ENCODE assay signal across 5 fruit fly cellular contexts in genomic region chr3R:21111964-21112740, dm6.
A peak's percentile ranks its signal among the peaks of the same experiment; 100 is the strongest.
TF ChIP-seq lines count a peak whose summit lies in the region.

No protein-coding gene starts in this region.

- TF ChIP-seq CTCF in whole organism, embryonic (GFP tag; optimal IDR thresholded peaks at IDR 0.05; lab: Kevin White, UChicago) = peak; percentile 15

TF ChIP-seq in whole organism, adult, 20 proteins besides CTCF, POLR2A, EP300 and RAD21:
- TF ChIP-seq pad (GFP tag; optimal IDR thresholded peaks at IDR 0.05; lab: Kevin White, UChicago) (peak; percentile 91), tj (GFP tag; optimal IDR thresholded peaks at IDR 0.05; lab: Kevin White, UChicago) (peak; percentile 8), cic (GFP tag; optimal IDR thresholded peaks at IDR 0.05; lab: Kevin White, UChicago) (peak; percentile 62), Mnt (GFP tag; optimal IDR thresholded peaks at IDR 0.05; lab: Kevin White, UChicago) (peak; percentile 17), CG11617 (GFP tag; optimal IDR thresholded peaks at IDR 0.05; lab: Kevin White, UChicago) (no peak), CG12768 (GFP tag; optimal IDR thresholded peaks at IDR 0.05; lab: Kevin White, UChicago) (peak; percentile 64), Hr96 (GFP tag; optimal IDR thresholded peaks at IDR 0.05; lab: Kevin White, UChicago) (no peak), CG5204 (GFP tag; optimal IDR thresholded peaks at IDR 0.05; lab: Kevin White, UChicago) (no peak), bab1 (GFP tag; optimal IDR thresholded peaks at IDR 0.05; lab: Kevin White, UChicago) (no peak), ovo (GFP tag; optimal IDR thresholded peaks at IDR 0.05; lab: Kevin White, UChicago) (peak; percentile 21)

TF ChIP-seq in whole organism, embryonic, 481 proteins besides CTCF, POLR2A, EP300 and RAD21 (continues in another document):
- 0 out of 3 replicates have a peak, but pooled peaks have one; percentile 42 for TF ChIP-seq gce (GFP tag; IDR thresholded peaks at IDR 0.05; lab: Robert Waterston, UW)
- peak; percentile 24 for TF ChIP-seq Antp (GFP tag; optimal IDR thresholded peaks at IDR 0.05; lab: Kevin White, UChicago)
- peak in 1 of 2 experiments; percentile 25 for TF ChIP-seq dpn (GFP tag; optimal IDR thresholded peaks at IDR 0.05; lab: Kevin White, UChicago)
- no peak for TF ChIP-seq hkb (optimal IDR thresholded peaks at IDR 0.05; lab: Kevin White, UChicago)
- peak; percentile 50; the same call in 1 of the 2 replicates for TF ChIP-seq hkb (GFP tag; IDR thresholded peaks at IDR 0.05; lab: Robert Waterston, UW)
- TF ChIP-seq btn (GFP tag; optimal IDR thresholded peaks at IDR 0.05; lab: Kevin White, UChicago) = peak; percentile 7
- peak; percentile 24; the same call in 1 of the 3 replicates for TF ChIP-seq tgo (GFP tag; IDR thresholded peaks at IDR 0.05; lab: Robert Waterston, UW)
- TF ChIP-seq CG5180 (GFP tag; optimal IDR thresholded peaks at IDR 0.05; lab: Kevin White, UChicago) = peak; percentile 27
- TF ChIP-seq br (optimal IDR thresholded peaks at IDR 0.05; lab: Kevin White, UChicago) = no peak
- TF ChIP-seq jumu (GFP tag; optimal IDR thresholded peaks at IDR 0.05; lab: Kevin White, UChicago) = no peak
- TF ChIP-seq Ets65A (GFP tag; lab: Kevin White, UChicago) = peak; percentile 93
- peak; percentile 39 for TF ChIP-seq CG4424 (GFP tag; optimal IDR thresholded peaks at IDR 0.05; lab: Kevin White, UChicago)
- TF ChIP-seq Ssrp (tag; optimal IDR thresholded peaks at IDR 0.05; lab: Kevin White, UChicago) = peak; percentile 19
- TF ChIP-seq CG4854 (GFP tag; optimal IDR thresholded peaks at IDR 0.05; lab: Kevin White, UChicago) = no peak
- peak; percentile 24 for TF ChIP-seq unpg (GFP tag; optimal IDR thresholded peaks at IDR 0.05; lab: Kevin White, UChicago)
- peak; percentile 9 for TF ChIP-seq CG13775 (GFP tag; optimal IDR thresholded peaks at IDR 0.05; lab: Kevin White, UChicago)
- 0 out of 2 replicates have a peak, but pooled peaks have one; percentile 17 for TF ChIP-seq CG9932 (GFP tag; IDR thresholded peaks at IDR 0.05; lab: Robert Waterston, UW)
- peak; percentile 64 for TF ChIP-seq CG6254 (GFP tag; optimal IDR thresholded peaks at IDR 0.05; lab: Kevin White, UChicago)
- TF ChIP-seq Drgx (GFP tag; IDR thresholded peaks at IDR 0.05; lab: Robert Waterston, UW) = peak; percentile 19; the same call in 1 of the 2 replicates
- TF ChIP-seq vvl (GFP tag; IDR thresholded peaks at IDR 0.05; lab: Robert Waterston, UW) = no peak

TF ChIP-seq in whole organism, prepupa, 60 proteins besides CTCF, POLR2A, EP300 and RAD21 (continues in another document):
- TF ChIP-seq cyc (GFP tag; optimal IDR thresholded peaks at IDR 0.05; lab: Kevin White, UChicago) (peak; percentile 31), CG32006 (GFP tag; optimal IDR thresholded peaks at IDR 0.05; lab: Kevin White, UChicago) (peak; percentile 78), CG6854 (GFP tag; optimal IDR thresholded peaks at IDR 0.05; lab: Kevin White, UChicago) (no peak), Hr39 (GFP tag; optimal IDR thresholded peaks at IDR 0.05; lab: Kevin White, UChicago) (peak; percentile 56), achi (GFP tag; optimal IDR thresholded peaks at IDR 0.05; lab: Kevin White, UChicago) (peak; percentile 39), Sox15 (GFP tag; optimal IDR thresholded peaks at IDR 0.05; lab: Kevin White, UChicago) (peak; percentile 49), eg (GFP tag; IDR thresholded peaks at IDR 0.05; lab: Robert Waterston, UW) (no peak; the same call in 2 of the 3 replicates), CG10631 (GFP tag; optimal IDR thresholded peaks at IDR 0.05; lab: Kevin White, UChicago) (no peak), CG8632 (GFP tag; optimal IDR thresholded peaks at IDR 0.05; lab: Kevin White, UChicago) (peak; percentile 7), CG3032 (tag; optimal IDR thresholded peaks at IDR 0.05; lab: Kevin White, UChicago) (no peak), Sox102F (GFP tag; optimal IDR thresholded peaks at IDR 0.05; lab: Kevin White, UChicago) (peak; percentile 68), Gug (GFP tag; IDR thresholded peaks at IDR 0.05; lab: Robert Waterston, UW) (0 out of 2 replicates have a peak, but pooled peaks have one; percentile 25), CG3919 (GFP tag; optimal IDR thresholded peaks at IDR 0.05; lab: Kevin White, UChicago) (peak; percentile 49), esn (GFP tag; optimal IDR thresholded peaks at IDR 0.05; lab: Kevin White, UChicago) (peak; percentile 69), svp (GFP tag; lab: Kevin White, UChicago) (peak; percentile 89), Hr38 (GFP tag; optimal IDR thresholded peaks at IDR 0.05; lab: Kevin White, UChicago) (no peak), salr (GFP tag; optimal IDR thresholded peaks at IDR 0.05; lab: Kevin White, UChicago) (peak in 1 of 2 experiments; percentile 12), Smox (GFP tag; optimal IDR thresholded peaks at IDR 0.05; lab: Kevin White, UChicago) (peak; percentile 54), CG34406 (GFP tag; optimal IDR thresholded peaks at IDR 0.05; lab: Kevin White, UChicago) (peak; percentile 47), pdm3 (GFP tag; optimal IDR thresholded peaks at IDR 0.05; lab: Kevin White, UChicago) (no peak), OdsH (GFP tag; optimal IDR thresholded peaks at IDR 0.05; lab: Kevin White, UChicago) (peak; percentile 47)

TF ChIP-seq in whole organism, pupa, 21 proteins besides CTCF, POLR2A, EP300 and RAD21:
- TF ChIP-seq CG15710 (tag; optimal IDR thresholded peaks at IDR 0.05; lab: Kevin White, UChicago) (no peak), CG8301 (tag; optimal IDR thresholded peaks at IDR 0.05; lab: Kevin White, UChicago) (peak; percentile 55), CG9948 (tag; optimal IDR thresholded peaks at IDR 0.05; lab: Kevin White, UChicago) (peak; percentile 18), CG10348 (GFP tag; IDR thresholded peaks at IDR 0.05; lab: Robert Waterston, UW) (no peak), CG34367 (tag; optimal IDR thresholded peaks at IDR 0.05; lab: Kevin White, UChicago) (no peak), CG8159 (tag; optimal IDR thresholded peaks at IDR 0.05; lab: Kevin White, UChicago) (peak; percentile 3), CG4496 (GFP tag; IDR thresholded peaks at IDR 0.05; lab: Robert Waterston, UW) (0 out of 3 replicates have a peak, but pooled peaks have one; percentile 6), EcR (GFP tag; optimal IDR thresholded peaks at IDR 0.05; lab: Kevin White, UChicago) (peak; percentile 89), CG17806 (tag; optimal IDR thresholded peaks at IDR 0.05; lab: Kevin White, UChicago) (peak; percentile 16), CG32121 (GFP tag; IDR thresholded peaks at IDR 0.05; lab: Robert Waterston, UW) (0 out of 2 replicates have a peak, but pooled peaks have one; percentile 10), fd96Ca (GFP tag; IDR thresholded peaks at IDR 0.05; lab: Robert Waterston, UW) (0 out of 3 replicates have a peak, but pooled peaks have one; percentile 57), Ets98B (GFP tag; IDR thresholded peaks at IDR 0.05; lab: Robert Waterston, UW) (peak; percentile 44)

TF ChIP-seq in whole organism, wandering third instar larva, 38 proteins besides CTCF, POLR2A, EP300 and RAD21 (continues in another document):
- TF ChIP-seq lola (GFP tag; optimal IDR thresholded peaks at IDR 0.05; lab: Kevin White, UChicago) (no peak), Hr83 (GFP tag; optimal IDR thresholded peaks at IDR 0.05; lab: Kevin White, UChicago; ENCODE audit: poor library complexity, severe bottlenecking) (no peak), jim (GFP tag; optimal IDR thresholded peaks at IDR 0.05; lab: Kevin White, UChicago) (no peak), Abd-B (GFP tag; optimal IDR thresholded peaks at IDR 0.05; lab: Kevin White, UChicago) (no peak), N (GFP tag; optimal IDR thresholded peaks at IDR 0.05; lab: Kevin White, UChicago) (no peak), CG32264 (GFP tag; optimal IDR thresholded peaks at IDR 0.05; lab: Kevin White, UChicago) (peak; percentile 22), psq (GFP tag; optimal IDR thresholded peaks at IDR 0.05; lab: Kevin White, UChicago) (peak; percentile 1), OdsH (GFP tag; optimal IDR thresholded peaks at IDR 0.05; lab: Kevin White, UChicago) (peak; percentile 59), dl (GFP tag; optimal IDR thresholded peaks at IDR 0.05; lab: Kevin White, UChicago; ENCODE audit: insufficient read depth in 1 of 2, partially characterized antibody in 2 of 2) (peak; percentile 51 to 52), woc (GFP tag; optimal IDR thresholded peaks at IDR 0.05; lab: Kevin White, UChicago) (peak; percentile 42), HLH106 (tag; optimal IDR thresholded peaks at IDR 0.05; lab: Kevin White, UChicago) (peak; percentile 55), br (GFP tag; optimal IDR thresholded peaks at IDR 0.05; lab: Kevin White, UChicago) (peak; percentile 23), h (GFP tag; optimal IDR thresholded peaks at IDR 0.05; lab: Kevin White, UChicago) (peak; percentile 51), dsf (GFP tag; optimal IDR thresholded peaks at IDR 0.05; lab: Kevin White, UChicago; ENCODE audit: borderline replicate concordance) (no peak), fru (GFP tag; optimal IDR thresholded peaks at IDR 0.05; lab: Kevin White, UChicago) (peak; percentile 25), Dif (GFP tag; optimal IDR thresholded peaks at IDR 0.05; lab: Kevin White, UChicago; ENCODE audit: partially characterized antibody) (peak; percentile 54), Hnf4 (GFP tag; optimal IDR thresholded peaks at IDR 0.05; lab: Kevin White, UChicago) (peak; percentile 19), CrebA (GFP tag; optimal IDR thresholded peaks at IDR 0.05; lab: Kevin White, UChicago; ENCODE audit: borderline replicate concordance) (no peak), Sp1 (GFP tag; optimal IDR thresholded peaks at IDR 0.05; lab: Kevin White, UChicago) (peak; percentile 41), usp (GFP tag; optimal IDR thresholded peaks at IDR 0.05; lab: Kevin White, UChicago) (no peak), GATAd (GFP tag; optimal IDR thresholded peaks at IDR 0.05; lab: Kevin White, UChicago) (no peak), Hr78 (GFP tag; optimal IDR thresholded peaks at IDR 0.05; lab: Kevin White, UChicago) (no peak), brk (GFP tag; optimal IDR thresholded peaks at IDR 0.05; lab: Kevin White, UChicago) (no peak), Vsx2 (GFP tag; optimal IDR thresholded peaks at IDR 0.05; lab: Kevin White, UChicago; ENCODE audit: partially characterized antibody) (no peak), pan (optimal IDR thresholded peaks at IDR 0.05; lab: Kevin White, UChicago) (no peak), foxo (GFP tag; optimal IDR thresholded peaks at IDR 0.05; lab: Kevin White, UChicago) (peak in 1 of 2 experiments; percentile 19), Dfd (GFP tag; optimal IDR thresholded peaks at IDR 0.05; lab: Kevin White, UChicago) (no peak), dmrt93B (GFP tag; optimal IDR thresholded peaks at IDR 0.05; lab: Kevin White, UChicago) (no peak), sv (GFP tag; optimal IDR thresholded peaks at IDR 0.05; lab: Kevin White, UChicago) (no peak), rgr (GFP tag; optimal IDR thresholded peaks at IDR 0.05; lab: Kevin White, UChicago) (peak; percentile 47), Rel (GFP tag; optimal IDR thresholded peaks at IDR 0.05; lab: Kevin White, UChicago) (no peak), Rel (tag; optimal IDR thresholded peaks at IDR 0.05; lab: Kevin White, UChicago) (peak; percentile 12), ey (GFP tag; optimal IDR thresholded peaks at IDR 0.05; lab: Kevin White, UChicago) (peak; percentile 36)
